Fruit fly (Drosophila melanogaster) whole organism, wandering third instar larva: ENCODE data around the gene kuk.
A peak's percentile ranks its signal among the peaks of the same experiment; 100 is the strongest.

Experiments used
- Abd-B ChIP-seq: fragments of >200 bp; optimal IDR thresholded peaks from 2 replicates; lab custom pipeline; 2017; ENCODE audit warnings: missing biosample characterization, missing genetic modification characterization
- CG32264 ChIP-seq: fragments of 200-800 bp; sonication (Bioruptor generic); optimal IDR thresholded peaks from 2 replicates; lab custom pipeline; 2016; ENCODE audit warnings: missing biosample characterization, missing genetic modification characterization
- CG9705 ChIP-seq: fragments of 200-800 bp; sonication (Bioruptor generic); optimal IDR thresholded peaks from 2 replicates; lab custom pipeline; 2018; ENCODE audit warnings: missing biosample characterization, mild to moderate bottlenecking, missing genetic modification characterization
- CrebA ChIP-seq: fragments of 200-800 bp; sonication (Bioruptor generic); optimal IDR thresholded peaks from 2 replicates; lab custom pipeline; 2016; ENCODE audit warnings: missing biosample characterization, mild to moderate bottlenecking, missing genetic modification characterization, borderline replicate concordance
- Dfd ChIP-seq: fragments of >200 bp; optimal IDR thresholded peaks from 2 replicates; lab custom pipeline; 2017; ENCODE audit warnings: missing biosample characterization, missing genetic modification characterization
- Dif ChIP-seq: fragments of 200-275, 200-300 bp; sonication (Bioruptor generic); optimal IDR thresholded peaks from 2 replicates; lab custom pipeline; 2018; ENCODE audit warnings: missing biosample characterization, missing genetic modification characterization; ENCODE audit not compliant: partially characterized antibody
- GATAd ChIP-seq: sonication (Bioruptor generic); optimal IDR thresholded peaks from 2 replicates; lab custom pipeline; 2016; ENCODE audit warnings: missing biosample characterization, missing genetic modification characterization
- HLH106 ChIP-seq: fragments of 200-800 bp; optimal IDR thresholded peaks from 3 replicates; lab custom pipeline; 2019; ENCODE audit warnings: missing biosample characterization, mild to moderate bottlenecking, missing genetic modification characterization, moderate library complexity
- Hnf4 ChIP-seq: fragments of 200-800 bp; sonication (Bioruptor generic); optimal IDR thresholded peaks from 2 replicates; lab custom pipeline; 2016; ENCODE audit warnings: missing biosample characterization, mild to moderate bottlenecking, missing genetic modification characterization
- Hr78 ChIP-seq: fragments of >200 bp; optimal IDR thresholded peaks from 2 replicates; lab custom pipeline; 2017; ENCODE audit warnings: missing biosample characterization, missing genetic modification characterization
- Hr83 ChIP-seq: fragments of 200-300 bp; sonication (Bioruptor generic); optimal IDR thresholded peaks from 2 replicates; lab custom pipeline; 2016; ENCODE audit warnings: missing biosample characterization, mild to moderate bottlenecking, missing genetic modification characterization, moderate library complexity; ENCODE audit not compliant: poor library complexity, severe bottlenecking
- Jra ChIP-seq: sonication (Bioruptor generic); optimal IDR thresholded peaks from 2 replicates; lab custom pipeline; 2016; ENCODE audit warnings: missing biosample characterization, missing genetic modification characterization
- Mio ChIP-seq: sonication (Bioruptor generic); optimal IDR thresholded peaks from 2 replicates; lab custom pipeline; 2016; ENCODE audit warnings: missing biosample characterization, missing genetic modification characterization
- Myc ChIP-seq: fragments of >200 bp; optimal IDR thresholded peaks from 2 replicates; lab custom pipeline; 2017
- N ChIP-seq: fragments of >200 bp; optimal IDR thresholded peaks from 2 replicates; lab custom pipeline; 2018; ENCODE audit warnings: missing biosample characterization, missing external identifiers, missing genetic modification characterization
- OdsH ChIP-seq: fragments of 200-800 bp; sonication (Bioruptor generic); optimal IDR thresholded peaks from 2 replicates; lab custom pipeline; 2016; ENCODE audit warnings: missing biosample characterization, mild to moderate bottlenecking, missing genetic modification characterization
- Rel ChIP-seq, 2 experiments: fragments of 200-800 bp; sonication (Bioruptor generic) in 1 of 2; optimal IDR thresholded peaks; 2 replicates in 1 of 2; 3 replicates in 1 of 2; lab custom pipeline; 2016 to 2019; ENCODE audit warnings: mild to moderate bottlenecking in 2 of 2, missing biosample characterization in 2 of 2, missing genetic modification characterization in 2 of 2, moderate library complexity in 1 of 2
- Sp1 ChIP-seq: fragments of 200-800 bp; sonication (Bioruptor generic); optimal IDR thresholded peaks from 3 replicates; lab custom pipeline; 2019; ENCODE audit warnings: missing biosample characterization, mild to moderate bottlenecking, missing genetic modification characterization, moderate library complexity
- Vsx2 ChIP-seq: fragments of 200-300, 225-300 bp; sonication (Bioruptor generic); optimal IDR thresholded peaks from 2 replicates; lab custom pipeline; 2018; ENCODE audit warnings: missing biosample characterization, missing genetic modification characterization; ENCODE audit not compliant: partially characterized antibody
- br ChIP-seq: fragments of 200-800 bp; sonication (Bioruptor generic); optimal IDR thresholded peaks from 2 replicates; lab custom pipeline; 2016; ENCODE audit warnings: missing biosample characterization, missing genetic modification characterization
- brk ChIP-seq: fragments of 200-800 bp; sonication (Bioruptor generic); optimal IDR thresholded peaks from 2 replicates; lab custom pipeline; 2016; ENCODE audit warnings: missing biosample characterization, mild to moderate bottlenecking, missing genetic modification characterization
- dl ChIP-seq, 2 experiments: fragments of 175-275, 200-275 bp in 1 of 2; fragments of 200-275 bp in 1 of 2; sonication (Bioruptor generic); optimal IDR thresholded peaks; lab custom pipeline; 2018; ENCODE audit warnings: mild to moderate bottlenecking in 2 of 2, missing biosample characterization in 2 of 2, missing genetic modification characterization in 2 of 2, moderate library complexity in 2 of 2; ENCODE audit not compliant: partially characterized antibody in 2 of 2, insufficient read depth in 1 of 2
- dmrt93B ChIP-seq: fragments of 200-800 bp; sonication (Bioruptor generic); optimal IDR thresholded peaks from 2 replicates; lab custom pipeline; 2018; ENCODE audit warnings: missing biosample characterization, mild to moderate bottlenecking, missing genetic modification characterization
- dsf ChIP-seq: sonication (Bioruptor generic); optimal IDR thresholded peaks from 2 replicates; lab custom pipeline; 2016; ENCODE audit warnings: missing biosample characterization, missing genetic modification characterization, borderline replicate concordance
- ey ChIP-seq: fragments of 200-800 bp; sonication (Bioruptor generic); optimal IDR thresholded peaks from 2 replicates; lab custom pipeline; 2016; ENCODE audit warnings: missing biosample characterization, missing genetic modification characterization
- foxo ChIP-seq, 2 experiments: fragments of 200-800 bp; sonication (Bioruptor generic); optimal IDR thresholded peaks; 2 replicates in 1 of 2; 3 replicates in 1 of 2; lab custom pipeline; 2016 to 2017; ENCODE audit warnings: missing biosample characterization in 2 of 2, missing genetic modification characterization in 2 of 2
- fru ChIP-seq: fragments of 200-800 bp; sonication (Bioruptor generic); optimal IDR thresholded peaks from 3 replicates; lab custom pipeline; 2016; ENCODE audit warnings: missing biosample characterization, mild to moderate bottlenecking, missing genetic modification characterization
- h ChIP-seq: fragments of 200-800 bp; sonication (Bioruptor generic); optimal IDR thresholded peaks from 3 replicates; lab custom pipeline; 2016; ENCODE audit warnings: missing biosample characterization, mild to moderate bottlenecking, missing genetic modification characterization
- jim ChIP-seq: fragments of 175-275, 200-325 bp; sonication (Bioruptor generic); optimal IDR thresholded peaks from 2 replicates; lab custom pipeline; 2016; ENCODE audit warnings: missing biosample characterization, mild to moderate bottlenecking, missing genetic modification characterization
- lola ChIP-seq: fragments of >200 bp; optimal IDR thresholded peaks from 2 replicates; lab custom pipeline; 2017; ENCODE audit warnings: missing biosample characterization, missing genetic modification characterization
- pan ChIP-seq: fragments of >200 bp; optimal IDR thresholded peaks from 2 replicates; lab custom pipeline; 2017
- psq ChIP-seq: fragments of 200-800 bp; sonication (Bioruptor generic); optimal IDR thresholded peaks from 3 replicates; lab custom pipeline; 2017; ENCODE audit warnings: missing biosample characterization, mild to moderate bottlenecking, missing genetic modification characterization, moderate library complexity
- rgr ChIP-seq: fragments of 200-800 bp; sonication (Bioruptor generic); optimal IDR thresholded peaks from 3 replicates; lab custom pipeline; 2016; ENCODE audit warnings: missing biosample characterization, mild to moderate bottlenecking, missing genetic modification characterization
- sage ChIP-seq: fragments of 200-800 bp; sonication (Bioruptor generic); optimal IDR thresholded peaks from 2 replicates; lab custom pipeline; 2016; ENCODE audit warnings: missing biosample characterization, mild to moderate bottlenecking, missing genetic modification characterization
- sv ChIP-seq: fragments of 200-800 bp; sonication (Bioruptor generic); optimal IDR thresholded peaks from 3 replicates; lab custom pipeline; 2016; ENCODE audit warnings: missing biosample characterization, missing genetic modification characterization
- tai ChIP-seq: sonication (Bioruptor generic); optimal IDR thresholded peaks from 2 replicates; lab custom pipeline; 2016; ENCODE audit warnings: missing biosample characterization, missing genetic modification characterization
- usp ChIP-seq: fragments of >200 bp; optimal IDR thresholded peaks from 2 replicates; lab custom pipeline; 2017; ENCODE audit warnings: missing biosample characterization, missing genetic modification characterization
- woc ChIP-seq: sonication (Bioruptor generic); optimal IDR thresholded peaks from 2 replicates; lab custom pipeline; 2016; ENCODE audit warnings: missing biosample characterization, mild to moderate bottlenecking, missing genetic modification characterization

The kuk gene

DNA sequence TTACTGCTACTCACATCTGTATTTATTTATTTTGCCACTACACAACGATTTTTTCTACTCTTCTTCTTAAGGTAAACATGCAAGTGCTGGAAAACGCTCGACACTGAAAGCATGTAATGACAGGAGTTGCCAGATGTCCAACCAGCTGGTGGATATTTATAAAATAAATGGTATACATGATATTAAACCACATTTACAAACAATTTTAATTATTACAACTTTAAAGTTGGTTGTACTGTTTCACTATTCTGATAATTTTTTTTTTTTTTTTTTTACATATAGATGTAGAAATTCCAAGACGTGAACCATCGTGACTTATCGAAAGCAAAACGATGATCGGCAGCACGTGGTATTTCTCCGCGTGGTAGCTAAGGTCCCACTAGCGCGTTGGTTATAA, at the start of gene kuk, which contains the start of gene Keap1:
Gene kuk, plus strand, starts transcription at position 386 of the 397 bp plus-strand sequence.
Gene Keap1, minus strand, starts transcription at position 87 of the 397 bp plus-strand sequence.
- TF ChIP-seq OdsH (GFP tag; lab: Kevin White, UChicago), result peak; percentile 52
- peak; percentile 87 for TF ChIP-seq brk (GFP tag; lab: Kevin White, UChicago)
- peak; percentile 71 for TF ChIP-seq br (GFP tag; lab: Kevin White, UChicago)
- TF ChIP-seq Abd-B (GFP tag; lab: Kevin White, UChicago), result no peak
- peak; percentile 72 for TF ChIP-seq sv (GFP tag; lab: Kevin White, UChicago)
- no peak for TF ChIP-seq woc (GFP tag; lab: Kevin White, UChicago)
- no peak for TF ChIP-seq CG32264 (GFP tag; lab: Kevin White, UChicago)
- peak; percentile 36 for TF ChIP-seq dmrt93B (GFP tag; lab: Kevin White, UChicago)
- peak; percentile 82 for TF ChIP-seq rgr (GFP tag; lab: Kevin White, UChicago)
- TF ChIP-seq Myc (lab: Kevin White, UChicago), result peak; percentile 55
- TF ChIP-seq jim (GFP tag; lab: Kevin White, UChicago), result no peak
- TF ChIP-seq CrebA (GFP tag; lab: Kevin White, UChicago), result no peak
- no peak for TF ChIP-seq pan (lab: Kevin White, UChicago)
- no peak for TF ChIP-seq GATAd
- TF ChIP-seq N (GFP tag; lab: Kevin White, UChicago), result no peak
- peak; percentile 61 for TF ChIP-seq ey (GFP tag; lab: Kevin White, UChicago)
- peak; percentile 92 for TF ChIP-seq Hnf4
- TF ChIP-seq foxo (GFP tag; optimal IDR thresholded peaks at IDR 0.05; lab: Kevin White, UChicago), result peak in 1 of 2 experiments; percentile 73
- peak; percentile 6 for TF ChIP-seq sage (GFP tag; lab: Kevin White, UChicago)
- no peak for TF ChIP-seq tai
- no peak for TF ChIP-seq Vsx2 (GFP tag; lab: Kevin White, UChicago)
- peak; percentile 76 for TF ChIP-seq dsf (GFP tag; lab: Kevin White, UChicago)
- no peak for TF ChIP-seq Rel (GFP tag; optimal IDR thresholded peaks at IDR 0.05; lab: Kevin White, UChicago)
- TF ChIP-seq Rel (tag; optimal IDR thresholded peaks at IDR 0.05; lab: Kevin White, UChicago), result peak; percentile 38
- no peak for TF ChIP-seq usp (GFP tag; lab: Kevin White, UChicago)
- no peak for TF ChIP-seq Dfd (GFP tag; lab: Kevin White, UChicago)
- TF ChIP-seq dl (GFP tag; optimal IDR thresholded peaks at IDR 0.05; lab: Kevin White, UChicago; ENCODE audit: insufficient read depth in 1 of 2, partially characterized antibody in 2 of 2), result no peak
- TF ChIP-seq psq (GFP tag; lab: Kevin White, UChicago), result peak; percentile 45
- peak; percentile 82 for TF ChIP-seq h (GFP tag; lab: Kevin White, UChicago)
- no peak for TF ChIP-seq CG9705 (GFP tag; lab: Kevin White, UChicago)
- no peak for TF ChIP-seq lola (GFP tag; lab: Kevin White, UChicago)
- no peak for TF ChIP-seq Mio (GFP tag; lab: Kevin White, UChicago)
- no peak for TF ChIP-seq Hr78 (GFP tag; lab: Kevin White, UChicago)
- peak; percentile 48 for TF ChIP-seq HLH106 (tag; lab: Kevin White, UChicago)
- TF ChIP-seq Sp1 (GFP tag; lab: Kevin White, UChicago), result peak; percentile 39
- TF ChIP-seq Dif (GFP tag; lab: Kevin White, UChicago), result no peak
- TF ChIP-seq Hr83, result peak; percentile 94
- peak; percentile 85 for TF ChIP-seq Jra (GFP tag; lab: Kevin White, UChicago)
- TF ChIP-seq fru (GFP tag; lab: Kevin White, UChicago), result peak; percentile 71
- TF ChIP-seq, all 38 proteins: peak for 20

DNA sequence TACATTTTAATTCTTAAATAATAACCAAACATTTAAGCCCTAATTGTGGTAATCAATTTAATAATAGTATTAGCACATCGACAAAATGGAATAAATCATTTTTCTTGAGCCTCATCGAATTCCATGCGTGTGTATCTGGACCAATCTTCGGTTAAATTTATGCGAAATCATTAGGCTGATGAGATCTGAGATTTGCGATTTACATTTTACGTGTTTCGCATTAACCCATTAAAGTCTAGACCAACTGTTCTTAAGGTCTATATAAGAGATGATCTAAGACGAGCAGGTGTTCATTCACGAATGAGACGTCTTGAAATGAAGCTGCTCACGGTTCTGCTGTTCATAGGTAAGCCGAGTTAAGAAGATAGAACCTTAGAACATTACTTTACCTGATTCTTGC, 48.5 kb upstream of the kuk start, which contains the start of gene CG31268:
Gene CG31268, plus strand, starts transcription at position 301 of the 400 bp plus-strand sequence.
- TF ChIP-seq fru (GFP tag; lab: Kevin White, UChicago), result no peak
- TF ChIP-seq br (GFP tag; lab: Kevin White, UChicago), result no peak
- TF ChIP-seq Vsx2 (GFP tag; lab: Kevin White, UChicago), result no peak
- no peak for TF ChIP-seq Rel (GFP tag; optimal IDR thresholded peaks at IDR 0.05; lab: Kevin White, UChicago)
- TF ChIP-seq Rel (tag; optimal IDR thresholded peaks at IDR 0.05; lab: Kevin White, UChicago), result no peak
- TF ChIP-seq Dfd (GFP tag; lab: Kevin White, UChicago), result no peak
- TF ChIP-seq foxo (GFP tag; optimal IDR thresholded peaks at IDR 0.05; lab: Kevin White, UChicago), result no peak
- no peak for TF ChIP-seq sv (GFP tag; lab: Kevin White, UChicago)
- no peak for TF ChIP-seq GATAd
- TF ChIP-seq pan (lab: Kevin White, UChicago), result no peak
- no peak for TF ChIP-seq brk (GFP tag; lab: Kevin White, UChicago)
- no peak for TF ChIP-seq Hr78 (GFP tag; lab: Kevin White, UChicago)
- no peak for TF ChIP-seq N (GFP tag; lab: Kevin White, UChicago)
